Worm (Caenorhabditis elegans): Measurements from ENCODE around the gene T19D12.6.

T19D12.6 gene

ce11 chrII:6589408-6589807, 53.5 kb downstream of the T19D12.6 start, which contains the start of gene vps-32.1:
Gene vps-32.1, plus strand, starts transcription at chrII:6589708.
- TF ChIP-seq dao-5 (tag; optimal IDR thresholded peaks at IDR 0.05) (no peak), him-1 (tag; optimal IDR thresholded peaks at IDR 0.05) (no peak), W03F9.2 (tag; optimal IDR thresholded peaks at IDR 0.05) (no peak)

ce11 chrII:6588605-6589292, 54.2 kb downstream of the T19D12.6 start, which contains the start of gene icd-1:
Gene icd-1, minus strand, starts transcription at chrII:6588655.
- TF ChIP-seq dao-5 (tag; optimal IDR thresholded peaks at IDR 0.05): no peak
- peak; percentile 78 for TF ChIP-seq him-1 (tag; optimal IDR thresholded peaks at IDR 0.05)
- peak; percentile 95 for TF ChIP-seq W03F9.2 (tag; optimal IDR thresholded peaks at IDR 0.05)

ce11 chrII:6587264-6587870, 55.5 kb downstream of the T19D12.6 start, which contains the start of gene C56C10.7:
Gene C56C10.7, minus strand, starts transcription at chrII:6587575.
- TF ChIP-seq dao-5 (tag; optimal IDR thresholded peaks at IDR 0.05) (no peak), W03F9.2 (tag; optimal IDR thresholded peaks at IDR 0.05) (no peak), him-1 (tag; optimal IDR thresholded peaks at IDR 0.05) (no peak)

All from whole organism, L4/young adult.